Fruit fly (Drosophila melanogaster): ENCODE measurements around the gene CG14543.

CG14543 gene

dm6 chr3R:26104302-26105140, 48.1 kb downstream of the CG14543 start (continued):
- no peak for TF ChIP-seq CG15073 (GFP tag; optimal IDR thresholded peaks at IDR 0.05)
- TF ChIP-seq sima (GFP tag; optimal IDR thresholded peaks at IDR 0.05), result no peak
- TF ChIP-seq Antp (GFP tag; optimal IDR thresholded peaks at IDR 0.05), result no peak
- TF ChIP-seq CG1603 (tag; optimal IDR thresholded peaks at IDR 0.05), result no peak
- no peak for TF ChIP-seq CG1024 (GFP tag; IDR thresholded peaks at IDR 0.05)
- TF ChIP-seq CG18262 (tag; optimal IDR thresholded peaks at IDR 0.05), result peak; percentile 13
- TF ChIP-seq E2f1 (GFP tag; IDR thresholded peaks at IDR 0.05), result no peak
- TF ChIP-seq Lpt (GFP tag; optimal IDR thresholded peaks at IDR 0.05), result no peak
- no peak for TF ChIP-seq Neu2 (GFP tag; optimal IDR thresholded peaks at IDR 0.05; ENCODE audit: borderline replicate concordance)
- TF ChIP-seq Ptx1 (GFP tag; IDR thresholded peaks at IDR 0.05), result peak; percentile 26; the same call in 1 of the 2 replicates
- TF ChIP-seq amos (GFP tag; IDR thresholded peaks at IDR 0.05; ENCODE audit: partially characterized antibody), result no peak
- TF ChIP-seq Meics (GFP tag; optimal IDR thresholded peaks at IDR 0.05), result peak; percentile 70
- peak; percentile 34; the same call in 1 of the 2 replicates for TF ChIP-seq CG14441 (GFP tag; IDR thresholded peaks at IDR 0.05)
- TF ChIP-seq CG17361 (GFP tag; IDR thresholded peaks at IDR 0.05), result no peak
- no peak for TF ChIP-seq CG1832 (GFP tag; optimal IDR thresholded peaks at IDR 0.05)
- no peak for TF ChIP-seq CG30431 (GFP tag; optimal IDR thresholded peaks at IDR 0.05)
- no peak for TF ChIP-seq CG10321 (GFP tag; IDR thresholded peaks at IDR 0.05)
- TF ChIP-seq Mad (GFP tag; optimal IDR thresholded peaks at IDR 0.05), result no peak
- no peak for TF ChIP-seq CG13296 (GFP tag; optimal IDR thresholded peaks at IDR 0.05)
- no peak for TF ChIP-seq Lim3 (GFP tag; IDR thresholded peaks at IDR 0.05)
- no peak for TF ChIP-seq CG42726 (GFP tag; IDR thresholded peaks at IDR 0.05; ENCODE audit: partially characterized antibody)
- 0 out of 2 replicates have a peak, but pooled peaks have one; percentile 7 for TF ChIP-seq esg (GFP tag; conservative IDR thresholded peaks at IDR 0.05)
- no peak for TF ChIP-seq kni (GFP tag; optimal IDR thresholded peaks at IDR 0.05)
- TF ChIP-seq CG18476 (GFP tag; optimal IDR thresholded peaks at IDR 0.05), result no peak
- TF ChIP-seq Gsc (GFP tag; IDR thresholded peaks at IDR 0.05), result no peak
- TF ChIP-seq HLH3B (GFP tag; IDR thresholded peaks at IDR 0.05), result no peak
- peak; percentile 42 for TF ChIP-seq CG15269 (tag; optimal IDR thresholded peaks at IDR 0.05)
- TF ChIP-seq CG9876 (GFP tag; optimal IDR thresholded peaks at IDR 0.05), result no peak
- peak in 1 of 2 experiments; percentile 39 for TF ChIP-seq Hr51 (GFP tag; optimal IDR thresholded peaks at IDR 0.05)
- peak; percentile 28 for TF ChIP-seq CG12155 (GFP tag; optimal IDR thresholded peaks at IDR 0.05)
- peak; percentile 82 for TF ChIP-seq D19A (tag; optimal IDR thresholded peaks at IDR 0.05)
- TF ChIP-seq CG31388 (GFP tag; optimal IDR thresholded peaks at IDR 0.05), result peak; percentile 7
- TF ChIP-seq abd-A (tag; optimal IDR thresholded peaks at IDR 0.05), result no peak
- TF ChIP-seq CG31365 (tag; optimal IDR thresholded peaks at IDR 0.05), result no peak
- TF ChIP-seq CG4424 (GFP tag; optimal IDR thresholded peaks at IDR 0.05), result no peak
- TF ChIP-seq CG7786 (GFP tag; optimal IDR thresholded peaks at IDR 0.05), result no peak
- TF ChIP-seq Fer3 (tag; optimal IDR thresholded peaks at IDR 0.05), result no peak
- no peak for TF ChIP-seq CG12942 (GFP tag; optimal IDR thresholded peaks at IDR 0.05)
- TF ChIP-seq CG2199 (GFP tag; IDR thresholded peaks at IDR 0.05), result no peak
- TF ChIP-seq CG6689 (GFP tag; IDR thresholded peaks at IDR 0.05), result no peak
- no peak for TF ChIP-seq ssp (GFP tag; IDR thresholded peaks at IDR 0.05)
- TF ChIP-seq ase (GFP tag; IDR thresholded peaks at IDR 0.05), result no peak
- TF ChIP-seq sens-2 (GFP tag; IDR thresholded peaks at IDR 0.05), result no peak
- no peak for TF ChIP-seq HmgZ (tag; optimal IDR thresholded peaks at IDR 0.05)
- TF ChIP-seq cato (GFP tag; optimal IDR thresholded peaks at IDR 0.05; ENCODE audit: borderline replicate concordance), result no peak
- no peak for TF ChIP-seq Dip3 (GFP tag; optimal IDR thresholded peaks at IDR 0.05)
- no peak for TF ChIP-seq Scr (GFP tag; IDR thresholded peaks at IDR 0.05; ENCODE audit: partially characterized antibody)
- no peak for TF ChIP-seq jumu (GFP tag; optimal IDR thresholded peaks at IDR 0.05)
- no peak for TF ChIP-seq zfh2 (GFP tag; optimal IDR thresholded peaks at IDR 0.05)
- TF ChIP-seq lola (GFP tag; optimal IDR thresholded peaks at IDR 0.05), result no peak
